Fruit fly (Drosophila melanogaster) whole organism, larva: ENCODE measurements around the gene Npc2d.

ENCODE experiments used
- noc ChIP-seq: fragments of 200-800 bp; sonication (Bioruptor generic); optimal IDR thresholded peaks from 3 replicates; lab custom pipeline; 2019; ENCODE audit warnings: missing biosample characterization, mild to moderate bottlenecking, missing genetic modification characterization, moderate library complexity

Gene Npc2d

dm6 chr3R:10082549-10083075, 26.7 kb upstream of the Npc2d start:
- no peak for TF ChIP-seq noc (tag; lab: Kevin White, UChicago)

dm6 chr3R:10081469-10082111, 25.7 kb upstream of the Npc2d start:
- TF ChIP-seq noc (tag; lab: Kevin White, UChicago), result no peak

dm6 chr3R:10080699-10081098, 24.8 kb upstream of the Npc2d start:
- TF ChIP-seq noc (tag; lab: Kevin White, UChicago), result no peak

dm6 chr3R:10079267-10079987, 23.5 kb upstream of the Npc2d start:
- no peak for TF ChIP-seq noc (tag; lab: Kevin White, UChicago)

- TF ChIP-seq noc (tag; lab: Kevin White, UChicago), result no peak
Observed at dm6 chr3R:10078468-10079143, 22.7 kb upstream of the Npc2d start.

dm6 chr3R:10076665-10077064, 20.8 kb upstream of the Npc2d start:
- TF ChIP-seq noc (tag; lab: Kevin White, UChicago), result no peak

dm6 chr3R:10075323-10075788, 19.5 kb upstream of the Npc2d start, which contains the start of gene Alp13:
Gene Alp13, minus strand, starts transcription at chr3R:10075373.
- no peak for TF ChIP-seq noc (tag; lab: Kevin White, UChicago)

- TF ChIP-seq noc (tag; lab: Kevin White, UChicago), result no peak
Observed at dm6 chr3R:10070817-10071216, 14.9 kb upstream of the Npc2d start, which contains the start of gene nerfin-2. Gene nerfin-2, plus strand, starts transcription at chr3R:10071117.

dm6 chr3R:10070195-10070594, 14.3 kb upstream of the Npc2d start:
- no peak for TF ChIP-seq noc (tag; lab: Kevin White, UChicago)

dm6 chr3R:10068780-10069179, 12.9 kb upstream of the Npc2d start:
- no peak for TF ChIP-seq noc (tag; lab: Kevin White, UChicago)

dm6 chr3R:10067605-10068004, 11.7 kb upstream of the Npc2d start, which contains the start of gene CG33784:
Gene CG33784, plus strand, starts transcription at chr3R:10067905.
- no peak for TF ChIP-seq noc (tag; lab: Kevin White, UChicago)

- TF ChIP-seq noc (tag; lab: Kevin White, UChicago), result no peak
Observed at dm6 chr3R:10066470-10066869, 10.6 kb upstream of the Npc2d start, which contains the start of gene CG33783. Gene CG33783, plus strand, starts transcription at chr3R:10066770.

dm6 chr3R:10063707-10064106, 7.8 kb upstream of the Npc2d start, which contains the start of gene CG33631:
Gene CG33631, plus strand, starts transcription at chr3R:10064007.
- TF ChIP-seq noc (tag; lab: Kevin White, UChicago), result no peak

- no peak for TF ChIP-seq noc (tag; lab: Kevin White, UChicago)
Observed at dm6 chr3R:10062324-10062723, 6.4 kb upstream of the Npc2d start, which contains the start of gene CG33630. Gene CG33630, plus strand, starts transcription at chr3R:10062624.

dm6 chr3R:10059952-10060351, 4.1 kb upstream of the Npc2d start, which contains the start of gene Npc2c:
Gene Npc2c, plus strand, starts transcription at chr3R:10060252.
- TF ChIP-seq noc (tag; lab: Kevin White, UChicago), result no peak

- TF ChIP-seq noc (tag; lab: Kevin White, UChicago), result peak; percentile 61
Observed at dm6 chr3R:10059358-10059757, 3.5 kb upstream of the Npc2d start.
